Fruit fly (Drosophila melanogaster) whole organism, embryonic: Measurements from ENCODE around the gene CG31559.

Source experiments
- Atf-2 ChIP-seq: fragments of 200-800 bp; sonication (Bioruptor generic); optimal IDR thresholded peaks from 2 replicates; lab custom pipeline; 2016; ENCODE audit warnings: missing biosample characterization, missing genetic modification characterization
- CG10543 ChIP-seq: fragments of 200-800 bp; sonication (Bioruptor generic); optimal IDR thresholded peaks from 3 replicates; lab custom pipeline; 2017; ENCODE audit warnings: missing biosample characterization, mild to moderate bottlenecking, missing genetic modification characterization, moderate library complexity
- CG14860 ChIP-seq: fragments of 200-800 bp; sonication (Bioruptor generic); IDR thresholded peaks from 3 replicates; pipeline ENCODE4 v1.3.6; 2022; ENCODE audit warnings: missing biosample characterization, missing genetic modification characterization; ENCODE audit not compliant: partially characterized antibody
- CG15011 ChIP-seq: fragments of 200-800 bp; sonication (Bioruptor generic); optimal IDR thresholded peaks from 3 replicates; lab custom pipeline; 2018; ENCODE audit warnings: missing biosample characterization, mild to moderate bottlenecking, missing genetic modification characterization
- CG15073 ChIP-seq: fragments of 200-800 bp; sonication (Bioruptor generic); optimal IDR thresholded peaks from 2 replicates; lab custom pipeline; 2016; ENCODE audit warnings: missing biosample characterization, missing genetic modification characterization
- CG15514 ChIP-seq: fragments of 200-800 bp; sonication (Bioruptor generic); optimal IDR thresholded peaks from 3 replicates; lab custom pipeline; 2017; ENCODE audit warnings: missing biosample characterization, missing genetic modification characterization, mild to moderate bottlenecking, moderate library complexity, missing genetic modification reagents
- CG1603 ChIP-seq: fragments of 200-800 bp; sonication (Bioruptor generic); optimal IDR thresholded peaks from 2 replicates; lab custom pipeline; 2019; ENCODE audit warnings: missing biosample characterization, mild to moderate bottlenecking, missing genetic modification characterization, moderate library complexity
- CG2129 ChIP-seq: fragments of 200-800 bp; sonication (Bioruptor generic); IDR thresholded peaks from 2 replicates; pipeline ENCODE4 v1.3.6; 2022; ENCODE audit warnings: missing biosample characterization, missing genetic modification characterization; ENCODE audit not compliant: partially characterized antibody
- CG2199 ChIP-seq: fragments of 200-800 bp; sonication (Bioruptor generic); IDR thresholded peaks from 3 replicates; pipeline ENCODE4 v1.3.6; 2022; ENCODE audit warnings: missing biosample characterization, missing genetic modification characterization
- CG2875 ChIP-seq: fragments of 200-800 bp; sonication (Bioruptor generic); optimal IDR thresholded peaks from 2 replicates; lab custom pipeline; 2017; ENCODE audit warnings: missing biosample characterization, mild to moderate bottlenecking, missing genetic modification characterization, missing genetic modification reagents
- CG2889 ChIP-seq: fragments of 200-800 bp; sonication (Bioruptor generic); IDR thresholded peaks from 3 replicates; pipeline ENCODE4 v1.3.6; 2022; ENCODE audit warnings: missing biosample characterization, missing genetic modification characterization
- CG30431 ChIP-seq: fragments of 200-800 bp; sonication (Bioruptor generic); optimal IDR thresholded peaks from 2 replicates; lab custom pipeline; 2017; ENCODE audit warnings: missing biosample characterization, missing genetic modification characterization
- CG31365 ChIP-seq: fragments of 200-800 bp; sonication (Bioruptor generic); optimal IDR thresholded peaks from 2 replicates; lab custom pipeline; 2018; ENCODE audit warnings: missing biosample characterization, mild to moderate bottlenecking, missing genetic modification characterization
- CG31441 ChIP-seq: fragments of 200-800 bp; sonication (Bioruptor generic); IDR thresholded peaks from 2 replicates; pipeline ENCODE4 v1.3.6; 2022; ENCODE audit warnings: missing biosample characterization, missing genetic modification characterization
- CG3726 ChIP-seq: fragments of 200-800 bp; sonication (Bioruptor generic); IDR thresholded peaks from 3 replicates; pipeline ENCODE4, ENCODE4 v1.3.6; 2022; ENCODE audit warnings: missing biosample characterization, missing genetic modification characterization
- CG3995 ChIP-seq: fragments of 200-800 bp; sonication (Bioruptor generic); optimal IDR thresholded peaks from 3 replicates; lab custom pipeline; 2016; ENCODE audit warnings: missing biosample characterization, missing genetic modification characterization
- CG6791 ChIP-seq: fragments of 200-800 bp; sonication (Bioruptor generic); IDR thresholded peaks from 3 replicates; pipeline ENCODE4 v1.3.6; 2022; ENCODE audit warnings: missing biosample characterization, missing genetic modification characterization; ENCODE audit not compliant: partially characterized antibody
- CG6813 ChIP-seq: fragments of 200-800 bp; sonication (Bioruptor generic); optimal IDR thresholded peaks from 2 replicates; lab custom pipeline; 2017; ENCODE audit warnings: missing biosample characterization, missing genetic modification characterization, mild to moderate bottlenecking, moderate library complexity, missing genetic modification reagents
- CG6854 ChIP-seq: fragments of 200-800 bp; sonication (Bioruptor generic); optimal IDR thresholded peaks from 3 replicates; lab custom pipeline; 2017; ENCODE audit warnings: missing biosample characterization, mild to moderate bottlenecking, missing genetic modification characterization
- CG7963 ChIP-seq: fragments of 200-800 bp; sonication (Bioruptor generic); IDR thresholded peaks from 3 replicates; pipeline ENCODE4 v1.3.6; 2022; ENCODE audit warnings: missing biosample characterization, missing genetic modification characterization; ENCODE audit not compliant: partially characterized antibody
- CG9215 ChIP-seq: fragments of 200-800 bp; sonication (Bioruptor generic); IDR thresholded peaks from 2 replicates; pipeline ENCODE4 v1.3.6; 2022; ENCODE audit warnings: missing biosample characterization, missing genetic modification characterization
- CrebB ChIP-seq: fragments of 200-800 bp; sonication (Bioruptor generic); optimal IDR thresholded peaks from 3 replicates; lab custom pipeline; 2018; ENCODE audit warnings: missing biosample characterization, mild to moderate bottlenecking, missing genetic modification characterization
- D19A ChIP-seq: fragments of 200-800 bp; optimal IDR thresholded peaks from 3 replicates; lab custom pipeline; 2019; ENCODE audit warnings: missing biosample characterization, mild to moderate bottlenecking, missing genetic modification characterization, moderate library complexity
- Lhr ChIP-seq: fragments of 200-800 bp; sonication (Bioruptor generic); optimal IDR thresholded peaks from 3 replicates; lab custom pipeline; 2017; ENCODE audit warnings: mild to moderate bottlenecking, missing biosample characterization, missing genetic modification reagents, missing genetic modification characterization
- Med ChIP-seq: fragments of 200-800 bp; sonication (Bioruptor generic); peaks from one replicate; lab custom pipeline; 2016; ENCODE audit warnings: missing biosample characterization, missing genetic modification characterization, mild to moderate bottlenecking, inconsistent platforms, moderate library complexity
- PHDP ChIP-seq: fragments of 200-800 bp; sonication (Bioruptor generic); optimal IDR thresholded peaks from 3 replicates; lab custom pipeline; 2018; ENCODE audit warnings: missing biosample characterization, mild to moderate bottlenecking, missing genetic modification characterization, moderate library complexity
- Rfx ChIP-seq: fragments of 200-800 bp; sonication (Bioruptor generic); IDR thresholded peaks from 2 replicates; pipeline ENCODE4 v1.3.6; 2022; ENCODE audit warnings: missing biosample characterization, missing genetic modification characterization
- Sox102F ChIP-seq: fragments of 200-800 bp; sonication (Bioruptor generic); optimal IDR thresholded peaks from 2 replicates; lab custom pipeline; 2018; ENCODE audit warnings: missing biosample characterization, mild to moderate bottlenecking, missing genetic modification characterization, moderate library complexity
- Tbp ChIP-seq: fragments of >200 bp; optimal IDR thresholded peaks from 2 replicates; lab custom pipeline; 2018; ENCODE audit warnings: missing biosample characterization, missing genetic modification characterization
- abd-A ChIP-seq: fragments of 200-800 bp; sonication (Bioruptor generic); optimal IDR thresholded peaks from 3 replicates; lab custom pipeline; 2019; ENCODE audit warnings: missing biosample characterization, mild to moderate bottlenecking, missing genetic modification characterization, moderate library complexity
- dmrt99B ChIP-seq: fragments of 200-800 bp; sonication (Bioruptor generic); optimal IDR thresholded peaks from 2 replicates; lab custom pipeline; 2018; ENCODE audit warnings: missing biosample characterization, mild to moderate bottlenecking, missing genetic modification characterization, moderate library complexity
- esg ChIP-seq: fragments of 200-800 bp; sonication (Bioruptor generic); conservative IDR thresholded peaks from 2 replicates; pipeline ENCODE4 v1.3.6; 2022; ENCODE audit warnings: missing biosample characterization, missing genetic modification characterization
- ewg ChIP-seq: fragments of 200-800 bp; sonication (Bioruptor generic); optimal IDR thresholded peaks from 3 replicates; lab custom pipeline; 2017; ENCODE audit warnings: mild to moderate bottlenecking, missing biosample characterization, missing genetic modification reagents, missing genetic modification characterization
- grau ChIP-seq: fragments of 200-800 bp; optimal IDR thresholded peaks from 3 replicates; lab custom pipeline; 2019; ENCODE audit warnings: missing biosample characterization, mild to moderate bottlenecking, missing genetic modification characterization, moderate library complexity
- gro ChIP-seq: fragments of 200-800 bp; sonication (Bioruptor generic); optimal IDR thresholded peaks from 2 replicates; lab custom pipeline; 2016; ENCODE audit warnings: missing biosample characterization, missing genetic modification characterization
- jing ChIP-seq: fragments of 200-800 bp; sonication (Bioruptor generic); optimal IDR thresholded peaks from 2 replicates; lab custom pipeline; 2018; ENCODE audit warnings: missing biosample characterization, mild to moderate bottlenecking, missing genetic modification characterization
- jumu ChIP-seq: fragments of 200-800 bp; sonication (Bioruptor generic); optimal IDR thresholded peaks from 3 replicates; lab custom pipeline; 2016; ENCODE audit warnings: missing biosample characterization, missing genetic modification characterization
- luna ChIP-seq: fragments of 200-800 bp; sonication (Bioruptor generic); optimal IDR thresholded peaks from 2 replicates; lab custom pipeline; 2016; ENCODE audit warnings: missing biosample characterization, missing genetic modification characterization
- nom ChIP-seq: fragments of 200-800 bp; sonication (Bioruptor generic); optimal IDR thresholded peaks from 2 replicates; lab custom pipeline; 2017; ENCODE audit warnings: missing biosample characterization, missing genetic modification characterization, mild to moderate bottlenecking, moderate library complexity, missing genetic modification reagents
- oc ChIP-seq: fragments of 200-800 bp; sonication (Bioruptor generic); optimal IDR thresholded peaks from 2 replicates; lab custom pipeline; 2018; ENCODE audit warnings: missing biosample characterization, mild to moderate bottlenecking, missing genetic modification characterization, moderate library complexity
- p53 ChIP-seq: fragments of 200-800 bp; sonication (Bioruptor generic); optimal IDR thresholded peaks from 2 replicates; lab custom pipeline; 2016; ENCODE audit warnings: missing biosample characterization, missing genetic modification characterization
- pros ChIP-seq: fragments of 200-800 bp; sonication (Bioruptor generic); optimal IDR thresholded peaks from 3 replicates; lab custom pipeline; 2019; ENCODE audit warnings: missing biosample characterization, mild to moderate bottlenecking, missing genetic modification characterization, moderate library complexity
- rib ChIP-seq: fragments of 200-800 bp; sonication (Bioruptor generic); IDR thresholded peaks from 2 replicates; pipeline ENCODE4 v1.3.6; 2022; ENCODE audit warnings: missing biosample characterization, missing genetic modification characterization
- sisA ChIP-seq: fragments of 200-800 bp; sonication (Bioruptor generic); IDR thresholded peaks from 2 replicates; pipeline ENCODE4 v1.3.6; 2022; ENCODE audit warnings: missing biosample characterization, missing genetic modification characterization
- ttk ChIP-seq: fragments of 200-800 bp; sonication (Bioruptor generic); IDR thresholded peaks from 2 replicates; pipeline ENCODE4 v2.1.2; 2022; ENCODE audit warnings: missing biosample characterization, missing genetic modification characterization
- vnd ChIP-seq: fragments of 200-800 bp; sonication (Bioruptor generic); IDR thresholded peaks from 3 replicates; pipeline ENCODE4 v1.3.6; 2022; ENCODE audit warnings: missing biosample characterization, missing genetic modification characterization; ENCODE audit not compliant: partially characterized antibody
- wdn ChIP-seq: fragments of 200-800 bp; sonication (Bioruptor generic); IDR thresholded peaks from 2 replicates; pipeline ENCODE4 v1.3.6; 2022; ENCODE audit warnings: missing biosample characterization, missing genetic modification characterization
- wek ChIP-seq: fragments of 200-800 bp; sonication (Bioruptor generic); optimal IDR thresholded peaks from 3 replicates; lab custom pipeline; 2018; ENCODE audit warnings: missing biosample characterization, mild to moderate bottlenecking, missing genetic modification characterization, moderate library complexity
- zf30C ChIP-seq: fragments of 200-800 bp; sonication (Bioruptor generic); optimal IDR thresholded peaks from 3 replicates; lab custom pipeline; 2018; ENCODE audit warnings: missing biosample characterization, mild to moderate bottlenecking, missing genetic modification characterization
- zfh1 ChIP-seq: fragments of 200-800 bp; sonication (Bioruptor generic); IDR thresholded peaks from 3 replicates; pipeline ENCODE4 v1.3.6; 2022; ENCODE audit warnings: missing biosample characterization, missing genetic modification characterization

The CG31559 gene

DNA sequence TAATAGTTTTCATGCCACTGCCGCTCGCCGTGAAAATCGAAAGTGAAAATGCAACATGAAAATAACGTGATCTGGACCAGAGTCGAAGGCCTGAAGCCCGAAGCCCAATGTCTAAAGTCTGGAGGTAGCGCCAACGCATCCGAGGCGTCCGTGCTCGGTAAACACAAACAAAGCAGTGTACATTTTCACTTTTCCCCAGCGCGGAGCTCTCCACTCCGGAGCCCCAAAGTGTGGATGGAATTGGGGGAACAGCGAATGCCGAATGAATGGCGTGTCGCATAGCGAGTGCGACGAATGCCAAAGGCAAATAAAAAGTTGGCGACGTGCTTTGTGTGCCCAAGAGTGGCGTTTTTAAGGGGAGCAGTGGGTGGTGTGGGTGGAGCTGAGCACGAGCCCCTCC, 46.0 kb upstream of the CG31559 start (continued):
- TF ChIP-seq CG2889 (GFP tag; lab: Robert Waterston, UW) (0 out of 3 replicates have a peak, but pooled peaks have one; percentile 22), rib (GFP tag; lab: Robert Waterston, UW) (no peak), abd-A (no peak), esg (GFP tag; lab: Robert Waterston, UW) (no peak), p53 (GFP tag; lab: Kevin White, UChicago) (no peak), Rfx (GFP tag; lab: Robert Waterston, UW) (no peak), CG1603 (tag; lab: Kevin White, UChicago) (peak; percentile 40), wek (GFP tag; lab: Kevin White, UChicago) (peak; percentile 11), jumu (GFP tag; lab: Kevin White, UChicago) (no peak), vnd (no peak), CG15011 (no peak), CG6854 (GFP tag; lab: Kevin White, UChicago) (no peak), CG31365 (tag; lab: Kevin White, UChicago) (peak; percentile 9), CG7963 (GFP tag; lab: Robert Waterston, UW) (no peak), CG2199 (GFP tag; lab: Robert Waterston, UW) (0 out of 3 replicates have a peak, but pooled peaks have one; percentile 21), zfh1 (0 out of 3 replicates have a peak, but pooled peaks have one; percentile 23), CrebB (tag; lab: Kevin White, UChicago) (no peak), ttk (GFP tag; lab: Robert Waterston, UW) (peak; percentile 33; the same call in 1 of the 2 replicates), D19A (tag; lab: Kevin White, UChicago) (no peak), luna (no peak), CG31441 (GFP tag; lab: Robert Waterston, UW) (0 out of 2 replicates have a peak, but pooled peaks have one; percentile 15), wdn (GFP tag; lab: Robert Waterston, UW) (no peak), sisA (GFP tag; lab: Robert Waterston, UW) (peak; percentile 19; the same call in 1 of the 2 replicates), nom (GFP tag; lab: Kevin White, UChicago) (no peak), Lhr (GFP tag; lab: Kevin White, UChicago) (no peak), dmrt99B (peak; percentile 14), CG3726 (no peak), Med (GFP tag; lab: Kevin White, UChicago) (peak; percentile 73), CG10543 (GFP tag; lab: Kevin White, UChicago) (peak; percentile 4), PHDP (tag; lab: Kevin White, UChicago) (no peak), CG2875 (GFP tag; lab: Kevin White, UChicago) (peak; percentile 24), CG30431 (no peak), zf30C (no peak), oc (tag; lab: Kevin White, UChicago) (peak; percentile 1), Sox102F (GFP tag; lab: Kevin White, UChicago) (peak; percentile 30), ewg (GFP tag; lab: Kevin White, UChicago) (peak; percentile 10), gro (GFP tag; lab: Kevin White, UChicago) (no peak), CG15514 (GFP tag; lab: Kevin White, UChicago) (no peak), Atf-2 (no peak), grau (tag; lab: Kevin White, UChicago) (no peak), pros (GFP tag; lab: Kevin White, UChicago) (no peak), jing (GFP tag; lab: Kevin White, UChicago) (no peak), CG3995 (GFP tag; lab: Kevin White, UChicago) (no peak), CG14860 (GFP tag; lab: Robert Waterston, UW) (no peak), CG9215 (no peak), CG6791 (GFP tag; lab: Robert Waterston, UW) (no peak), CG15073 (no peak), CG2129 (no peak), CG6813 (GFP tag; lab: Kevin White, UChicago) (peak; percentile 8), Tbp (no peak)
